Fruit fly (Drosophila melanogaster) whole organism, prepupa: ENCODE data around the gene cdm.

Source experiments
- CG10631 ChIP-seq: fragments of 200-800 bp; sonication (Bioruptor generic); optimal IDR thresholded peaks from 2 replicates; lab custom pipeline; 2016; ENCODE audit warnings: missing biosample characterization, missing genetic modification characterization
- CG11294 ChIP-seq: fragments of 200-800 bp; sonication (Bioruptor generic); IDR thresholded peaks from 2 replicates; pipeline ENCODE4 v1.3.6; 2022; ENCODE audit warnings: missing biosample characterization, missing genetic modification characterization
- CG11762 ChIP-seq: fragments of 200-800 bp; sonication (Bioruptor generic); optimal IDR thresholded peaks from 3 replicates; lab custom pipeline; 2016; ENCODE audit warnings: missing biosample characterization, missing genetic modification characterization; ENCODE audit not compliant: insufficient read depth
- CG11902 ChIP-seq: fragments of 200-800 bp; sonication (Bioruptor generic); optimal IDR thresholded peaks from 3 replicates; lab custom pipeline; 2016; ENCODE audit warnings: missing biosample characterization, missing genetic modification characterization
- CG15336 ChIP-seq: fragments of 200-800 bp; sonication (Bioruptor generic); IDR thresholded peaks from 2 replicates; pipeline ENCODE4 v1.3.6; 2022; ENCODE audit warnings: missing biosample characterization, missing genetic modification characterization
- CG1621 ChIP-seq: fragments of 200-800 bp; sonication (Bioruptor generic); optimal IDR thresholded peaks from 3 replicates; lab custom pipeline; 2018; ENCODE audit warnings: missing biosample characterization, mild to moderate bottlenecking, missing genetic modification characterization
- CG16779 ChIP-seq: fragments of 200-800 bp; sonication (Bioruptor generic); optimal IDR thresholded peaks from 3 replicates; lab custom pipeline; 2017; ENCODE audit warnings: missing biosample characterization, mild to moderate bottlenecking, missing genetic modification characterization
- CG3032 ChIP-seq: fragments of 200-800 bp; optimal IDR thresholded peaks from 2 replicates; lab custom pipeline; 2019; ENCODE audit warnings: missing biosample characterization, mild to moderate bottlenecking, missing genetic modification characterization, moderate library complexity
- CG31627 ChIP-seq: fragments of 200-800 bp; sonication (Bioruptor generic); optimal IDR thresholded peaks from 3 replicates; lab custom pipeline; 2016; ENCODE audit warnings: missing biosample characterization, missing genetic modification characterization
- CG32006 ChIP-seq: fragments of 200-800 bp; sonication (Bioruptor generic); optimal IDR thresholded peaks from 3 replicates; lab custom pipeline; 2017; ENCODE audit warnings: missing biosample characterization, mild to moderate bottlenecking, missing genetic modification characterization
- CG34406 ChIP-seq: fragments of 200-800 bp; sonication (Bioruptor generic); optimal IDR thresholded peaks from 3 replicates; lab custom pipeline; 2016; ENCODE audit warnings: missing biosample characterization, missing genetic modification characterization
- CG3919 ChIP-seq: fragments of 200-800 bp; sonication (Bioruptor generic); optimal IDR thresholded peaks from 3 replicates; lab custom pipeline; 2016; ENCODE audit warnings: missing biosample characterization, missing genetic modification characterization
- CG6163 ChIP-seq: fragments of 200-800 bp; sonication (Bioruptor generic); IDR thresholded peaks from 3 replicates; pipeline ENCODE4 v1.3.6; 2022; ENCODE audit warnings: missing biosample characterization, missing genetic modification characterization
- CG6792 ChIP-seq: fragments of 200-800 bp; sonication (Bioruptor generic); optimal IDR thresholded peaks from 3 replicates; lab custom pipeline; 2016; ENCODE audit warnings: missing biosample characterization, missing genetic modification characterization
- CG6808 ChIP-seq: fragments of 200-800 bp; sonication (Bioruptor generic); optimal IDR thresholded peaks from 3 replicates; lab custom pipeline; 2017; ENCODE audit warnings: missing biosample characterization, missing genetic modification characterization, mild to moderate bottlenecking, moderate library complexity, missing genetic modification reagents
- CG6854 ChIP-seq: fragments of 200-800 bp; sonication (Bioruptor generic); optimal IDR thresholded peaks from 2 replicates; lab custom pipeline; 2017; ENCODE audit warnings: missing biosample characterization, mild to moderate bottlenecking, missing genetic modification characterization
- CG7368 ChIP-seq: fragments of 200-800 bp; sonication (Bioruptor generic); optimal IDR thresholded peaks from 3 replicates; lab custom pipeline; 2016; ENCODE audit warnings: missing biosample characterization, missing genetic modification characterization
- CG8119 ChIP-seq: fragments of 200-800 bp; sonication (Bioruptor generic); IDR thresholded peaks from 3 replicates; pipeline ENCODE4 v1.3.6; 2022; ENCODE audit warnings: missing biosample characterization, missing genetic modification characterization
- Eip75B ChIP-seq: fragments of 200-800 bp; sonication (Bioruptor generic); optimal IDR thresholded peaks from 3 replicates; lab custom pipeline; 2016; ENCODE audit warnings: missing biosample characterization, missing genetic modification characterization
- Eip78C ChIP-seq: fragments of 200-800 bp; sonication (Bioruptor generic); peaks from one replicate; lab custom pipeline; 2016; ENCODE audit warnings: missing biosample characterization, missing genetic modification characterization
- Eip93F ChIP-seq: fragments of 200-800 bp; sonication (Bioruptor generic); optimal IDR thresholded peaks from 2 replicates; lab custom pipeline; 2016; ENCODE audit warnings: missing biosample characterization, mild to moderate bottlenecking, missing genetic modification characterization
- Ets21C ChIP-seq: fragments of 200-800 bp; sonication (Bioruptor generic); optimal IDR thresholded peaks from 3 replicates; lab custom pipeline; 2016; ENCODE audit warnings: missing biosample characterization, missing genetic modification characterization
- Hr38 ChIP-seq: sonication (Bioruptor generic); optimal IDR thresholded peaks from 2 replicates; lab custom pipeline; 2016; ENCODE audit warnings: missing biosample characterization, missing genetic modification characterization
- Hr39 ChIP-seq: fragments of 200-800 bp; sonication (Bioruptor generic); optimal IDR thresholded peaks from 2 replicates; lab custom pipeline; 2016; ENCODE audit warnings: missing biosample characterization, missing genetic modification characterization
- Hr4 ChIP-seq: fragments of 200-800 bp; sonication (Bioruptor generic); optimal IDR thresholded peaks from 3 replicates; lab custom pipeline; 2016; ENCODE audit warnings: missing biosample characterization, missing genetic modification characterization
- Lpt ChIP-seq: fragments of 200-800 bp; sonication (Bioruptor generic); optimal IDR thresholded peaks from 3 replicates; lab custom pipeline; 2016; ENCODE audit warnings: missing biosample characterization, missing genetic modification characterization
- Met ChIP-seq: fragments of 200-800 bp; sonication (Bioruptor generic); optimal IDR thresholded peaks from 3 replicates; lab custom pipeline; 2016; ENCODE audit warnings: missing biosample characterization, missing genetic modification characterization
- Smox ChIP-seq: fragments of 200-800 bp; sonication (Bioruptor generic); optimal IDR thresholded peaks from 3 replicates; lab custom pipeline; 2016; ENCODE audit warnings: missing biosample characterization, missing genetic modification characterization
- Sox15 ChIP-seq: fragments of 200-800 bp; sonication (Bioruptor generic); optimal IDR thresholded peaks from 3 replicates; lab custom pipeline; 2016; ENCODE audit warnings: missing biosample characterization, missing genetic modification characterization
- achi ChIP-seq: fragments of 200-800 bp; sonication (Bioruptor generic); optimal IDR thresholded peaks from 3 replicates; lab custom pipeline; 2016; ENCODE audit warnings: missing biosample characterization, missing genetic modification characterization
- acj6 ChIP-seq: fragments of 200-800 bp; sonication (Bioruptor generic); optimal IDR thresholded peaks from 3 replicates; lab custom pipeline; 2016; ENCODE audit warnings: missing biosample characterization, missing genetic modification characterization
- cyc ChIP-seq: fragments of 200-800 bp; sonication (Bioruptor generic); optimal IDR thresholded peaks from 3 replicates; lab custom pipeline; 2016; ENCODE audit warnings: missing biosample characterization, missing genetic modification characterization
- dac ChIP-seq: fragments of 200-800 bp; sonication (Bioruptor generic); optimal IDR thresholded peaks from 2 replicates; lab custom pipeline; 2017; ENCODE audit warnings: missing biosample characterization, mild to moderate bottlenecking, missing genetic modification characterization
- dsx ChIP-seq: fragments of 200-800 bp; optimal IDR thresholded peaks from 3 replicates; lab custom pipeline; 2019; ENCODE audit warnings: missing biosample characterization, mild to moderate bottlenecking, missing genetic modification characterization, moderate library complexity; ENCODE audit not compliant: poor library complexity, severe bottlenecking
- eg ChIP-seq: fragments of 200-800 bp; sonication (Bioruptor generic); IDR thresholded peaks from 3 replicates; pipeline ENCODE4 v1.3.6; 2022; ENCODE audit warnings: missing biosample characterization, missing genetic modification characterization
- esn ChIP-seq: fragments of 200-800 bp; sonication (Bioruptor generic); optimal IDR thresholded peaks from 2 replicates; lab custom pipeline; 2016; ENCODE audit warnings: missing biosample characterization, mild to moderate bottlenecking, missing genetic modification characterization, moderate library complexity
- fkh ChIP-seq: fragments of 200-800 bp; sonication (Bioruptor generic); optimal IDR thresholded peaks from 3 replicates; lab custom pipeline; 2017; ENCODE audit warnings: missing biosample characterization, mild to moderate bottlenecking, missing genetic modification characterization, moderate library complexity
- net ChIP-seq: fragments of 200-800 bp; sonication (Bioruptor generic); optimal IDR thresholded peaks from 3 replicates; lab custom pipeline; 2016; ENCODE audit warnings: missing biosample characterization, missing genetic modification characterization
- pdm3 ChIP-seq: fragments of 200-800 bp; sonication (Bioruptor generic); optimal IDR thresholded peaks from 3 replicates; lab custom pipeline; 2016; ENCODE audit warnings: missing biosample characterization, missing genetic modification characterization
- salr ChIP-seq, 2 experiments: fragments of 200-800 bp; sonication (Bioruptor generic); optimal IDR thresholded peaks; 3 replicates each; lab custom pipeline; 2016 to 2018; ENCODE audit warnings: missing biosample characterization in 2 of 2, missing genetic modification characterization in 2 of 2, mild to moderate bottlenecking in 1 of 2
- spab ChIP-seq: fragments of 200-800 bp; sonication (Bioruptor generic); optimal IDR thresholded peaks from 2 replicates; lab custom pipeline; 2017; ENCODE audit warnings: missing biosample characterization, mild to moderate bottlenecking, missing genetic modification characterization, missing genetic modification reagents
- ss ChIP-seq, 2 experiments: fragments of 200-800 bp; sonication (Bioruptor generic); optimal IDR thresholded peaks; 2 replicates in 1 of 2; 3 replicates in 1 of 2; lab custom pipeline; 2017 to 2018; ENCODE audit warnings: mild to moderate bottlenecking in 2 of 2, missing biosample characterization in 2 of 2, missing genetic modification characterization in 2 of 2, moderate library complexity in 1 of 2
- svp ChIP-seq: fragments of 200-800 bp; sonication (Bioruptor generic); peaks from one replicate; lab custom pipeline; 2016; ENCODE audit warnings: missing biosample characterization, missing genetic modification characterization
- vri ChIP-seq: fragments of 200-800 bp; sonication (Bioruptor generic); optimal IDR thresholded peaks from 3 replicates; lab custom pipeline; 2016; ENCODE audit warnings: missing biosample characterization, mild to moderate bottlenecking, missing genetic modification characterization

The cdm gene

DNA sequence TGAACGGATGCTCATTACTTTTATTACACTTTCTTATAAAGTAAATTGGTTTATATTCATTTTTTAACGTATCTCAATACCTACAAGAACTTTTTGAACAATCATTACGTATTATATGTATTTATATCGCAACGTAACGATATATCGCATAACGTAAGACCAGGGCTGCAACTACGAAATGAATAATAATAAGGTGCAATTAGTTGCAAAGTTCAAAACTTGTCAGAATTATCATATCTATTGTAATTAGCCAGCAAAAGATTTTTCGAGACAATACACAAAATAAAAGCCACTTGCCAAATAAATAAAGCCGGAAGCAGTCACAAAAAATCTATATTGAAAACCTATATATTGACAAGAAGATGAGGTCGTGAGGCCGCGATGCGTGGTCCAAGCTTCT, 32.0 kb upstream of the cdm start (continued):
- TF ChIP-seq CG32006 = peak; percentile 40
- no peak for TF ChIP-seq dsx (GFP tag; lab: Kevin White, UChicago)
- no peak for TF ChIP-seq Hr38 (GFP tag; lab: Kevin White, UChicago)
- TF ChIP-seq Hr4 (GFP tag; lab: Kevin White, UChicago) = peak; percentile 55
- TF ChIP-seq esn = peak; percentile 61
- TF ChIP-seq cyc (GFP tag; lab: Kevin White, UChicago) = peak; percentile 50
- peak; percentile 47 for TF ChIP-seq Smox (GFP tag; lab: Kevin White, UChicago)
- TF ChIP-seq Ets21C = peak; percentile 43
- no peak for TF ChIP-seq ss (GFP tag; optimal IDR thresholded peaks at IDR 0.05; lab: Kevin White, UChicago)
- TF ChIP-seq pdm3 (GFP tag; lab: Kevin White, UChicago) = peak; percentile 63
- peak; percentile 8 for TF ChIP-seq net (GFP tag; lab: Kevin White, UChicago)
- TF ChIP-seq CG34406 (GFP tag; lab: Kevin White, UChicago) = no peak
- TF ChIP-seq salr (GFP tag; optimal IDR thresholded peaks at IDR 0.05; lab: Kevin White, UChicago) = peak in 1 of 2 experiments; percentile 5
- TF ChIP-seq CG11902 (GFP tag; lab: Kevin White, UChicago) = no peak
- TF ChIP-seq Sox15 (GFP tag; lab: Kevin White, UChicago) = no peak
- no peak for TF ChIP-seq CG6808
- TF ChIP-seq acj6 = peak; percentile 44
- TF ChIP-seq Eip93F (GFP tag; lab: Kevin White, UChicago) = no peak
- peak; percentile 58 for TF ChIP-seq Met (GFP tag; lab: Kevin White, UChicago)
- no peak for TF ChIP-seq CG11762 (GFP tag; lab: Kevin White, UChicago)
- TF ChIP-seq CG6163 (GFP tag; lab: Robert Waterston, UW) = no peak
- no peak for TF ChIP-seq CG1621
- no peak for TF ChIP-seq CG15336 (GFP tag; lab: Robert Waterston, UW)
- TF ChIP-seq Lpt (GFP tag; lab: Kevin White, UChicago) = peak; percentile 28
- 0 out of 3 replicates have a peak, but pooled peaks have one; percentile 17 for TF ChIP-seq CG8119 (GFP tag; lab: Robert Waterston, UW)
- TF ChIP-seq CG7368 = no peak
- no peak for TF ChIP-seq eg (GFP tag; lab: Robert Waterston, UW)
- no peak for TF ChIP-seq CG3919 (GFP tag; lab: Kevin White, UChicago)
- peak; percentile 67 for TF ChIP-seq Hr39 (GFP tag; lab: Kevin White, UChicago)

DNA sequence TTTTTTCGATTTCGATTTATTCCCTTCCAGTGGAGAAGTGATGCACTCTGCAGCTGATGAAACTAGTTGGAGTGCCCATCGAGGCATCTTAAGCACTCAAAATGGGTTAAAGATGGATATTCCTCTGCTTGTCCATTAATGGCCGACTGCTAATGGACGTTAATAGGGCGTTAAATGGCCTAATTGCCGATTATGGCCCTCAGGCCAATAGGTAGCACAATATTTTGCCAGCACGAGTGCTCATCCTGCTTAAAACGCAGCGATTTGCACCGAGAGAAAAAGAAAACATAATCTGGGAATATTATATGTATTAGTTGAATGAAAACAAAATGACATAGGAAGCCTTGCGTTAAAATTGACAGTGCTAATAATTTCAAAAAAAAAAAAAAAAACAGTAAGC, 25.2 kb upstream of the cdm start, which contains the start of gene CG44158:
Gene CG44158, plus strand, starts transcription at position 301 of the 400 bp plus-strand sequence.
- no peak for TF ChIP-seq fkh (GFP tag; lab: Kevin White, UChicago)

DNA sequence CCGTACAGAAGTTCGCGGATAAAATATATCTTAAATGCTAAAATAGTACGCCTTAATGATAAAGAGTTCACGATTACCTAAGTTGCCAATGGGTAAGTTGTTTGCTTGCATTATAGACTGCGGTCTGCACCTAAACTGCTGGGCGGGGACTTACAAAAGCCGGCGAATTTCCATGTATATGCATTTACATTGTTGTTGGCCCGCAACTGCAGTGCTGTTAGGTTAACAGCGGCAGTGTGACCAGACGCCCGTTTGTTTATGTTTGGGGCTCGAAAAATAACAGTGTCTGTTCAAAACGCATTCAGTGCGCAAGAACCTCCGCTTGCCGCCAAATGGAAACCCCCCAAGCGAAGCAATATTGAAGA, 16.6 kb upstream of the cdm start:
- TF ChIP-seq dsx (GFP tag; lab: Kevin White, UChicago) (peak; percentile 89), Ets21C (no peak)

DNA sequence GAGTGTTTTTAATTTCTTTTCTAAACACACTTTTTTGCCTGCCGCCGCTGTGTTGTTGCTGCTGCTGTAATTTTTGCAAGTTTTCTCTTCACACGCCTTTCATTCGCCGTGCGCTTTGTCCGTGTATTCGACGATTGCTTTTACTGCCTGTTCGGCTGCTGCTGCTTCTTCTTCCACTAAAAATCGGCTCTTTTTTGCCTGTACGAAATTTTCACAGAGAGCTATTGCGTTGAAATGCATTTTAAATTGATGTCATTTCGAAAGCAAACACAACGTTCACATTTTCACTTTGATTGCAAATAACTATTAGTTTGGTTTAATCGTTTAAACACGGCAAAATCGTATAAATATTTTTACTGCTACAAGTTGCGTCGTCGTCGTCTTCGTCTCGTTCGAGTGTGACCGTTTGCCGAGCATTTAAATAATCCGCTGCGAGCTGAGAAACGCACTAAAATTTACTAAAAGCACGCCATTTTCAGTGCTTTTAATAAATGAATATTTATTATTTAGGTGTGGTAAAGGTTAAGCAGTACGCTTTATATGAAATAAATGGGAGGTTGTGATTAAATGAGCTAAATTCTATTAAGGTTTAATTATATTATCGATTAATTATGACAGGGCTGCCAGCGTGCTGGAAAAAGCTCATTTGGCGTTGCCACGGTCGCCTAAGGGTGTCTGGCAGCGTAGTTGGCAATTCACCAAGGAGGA, 16.1 kb upstream of the cdm start, which contains the start of the genes Ssdp and CG7985:
Gene Ssdp, minus strand, starts transcription at position 419 of the 708 bp plus-strand sequence.
Gene CG7985, plus strand, starts transcription at position 681 of the 708 bp plus-strand sequence.
- TF ChIP-seq net (GFP tag; lab: Kevin White, UChicago) (no peak), ss (GFP tag; optimal IDR thresholded peaks at IDR 0.05; lab: Kevin White, UChicago) (no peak), vri (GFP tag; lab: Kevin White, UChicago) (no peak), CG6792 (no peak), dsx (GFP tag; lab: Kevin White, UChicago) (no peak), CG3032 (tag; lab: Kevin White, UChicago) (no peak), Met (GFP tag; lab: Kevin White, UChicago) (peak; percentile 11), Eip75B (GFP tag; lab: Kevin White, UChicago) (no peak), Eip78C (GFP tag; lab: Kevin White, UChicago) (no peak), CG7368 (no peak), spab (no peak), pdm3 (GFP tag; lab: Kevin White, UChicago) (peak; percentile 23), CG16779 (tag; lab: Kevin White, UChicago) (no peak), CG6854 (GFP tag; lab: Kevin White, UChicago) (peak; percentile 14), achi (GFP tag; lab: Kevin White, UChicago) (no peak), CG10631 (GFP tag; lab: Kevin White, UChicago) (no peak), CG34406 (GFP tag; lab: Kevin White, UChicago) (no peak), Smox (GFP tag; lab: Kevin White, UChicago) (peak; percentile 11), svp (GFP tag; lab: Kevin White, UChicago) (no peak), Hr4 (GFP tag; lab: Kevin White, UChicago) (no peak), CG11294 (GFP tag; lab: Robert Waterston, UW) (no peak), dac (no peak), CG31627 (GFP tag; lab: Kevin White, UChicago) (no peak)
